Fruit fly (Drosophila melanogaster) whole organism, embryonic: ENCODE data around the gene Mgat4b.

Source experiments
- ATbp ChIP-seq: fragments of 200-800 bp; sonication (Bioruptor generic); optimal IDR thresholded peaks from 2 replicates; lab custom pipeline; 2017; ENCODE audit warnings: missing biosample characterization, mild to moderate bottlenecking, missing genetic modification characterization, missing genetic modification reagents
- Atf6 ChIP-seq: fragments of 200-800 bp; sonication (Bioruptor generic); IDR thresholded peaks from 2 replicates; pipeline ENCODE4 v1.3.6; 2022; ENCODE audit warnings: missing biosample characterization, missing genetic modification characterization
- Bteb2 ChIP-seq: fragments of 200-800 bp; sonication (Bioruptor generic); optimal IDR thresholded peaks from 2 replicates; lab custom pipeline; 2016; ENCODE audit warnings: missing biosample characterization, missing genetic modification characterization
- CG10543 ChIP-seq: fragments of 200-800 bp; sonication (Bioruptor generic); optimal IDR thresholded peaks from 3 replicates; lab custom pipeline; 2017; ENCODE audit warnings: missing biosample characterization, mild to moderate bottlenecking, missing genetic modification characterization, moderate library complexity
- CG10565 ChIP-seq: fragments of 200-800 bp; sonication (Bioruptor generic); optimal IDR thresholded peaks from 3 replicates; lab custom pipeline; 2016; ENCODE audit warnings: missing biosample characterization, mild to moderate bottlenecking, missing genetic modification characterization
- CG13424 ChIP-seq: fragments of 200-800 bp; sonication (Bioruptor generic); optimal IDR thresholded peaks from 2 replicates; lab custom pipeline; 2019; ENCODE audit warnings: missing biosample characterization, mild to moderate bottlenecking, missing genetic modification characterization, moderate library complexity
- CG15601 ChIP-seq: fragments of 200-800 bp; sonication (Bioruptor generic); optimal IDR thresholded peaks from 3 replicates; lab custom pipeline; 2019; ENCODE audit warnings: missing biosample characterization, mild to moderate bottlenecking, missing genetic modification characterization, moderate library complexity
- CG17328 ChIP-seq: fragments of 200-800 bp; sonication (Bioruptor generic); IDR thresholded peaks from 2 replicates; pipeline ENCODE4 v1.3.6; 2022; ENCODE audit warnings: missing biosample characterization, missing genetic modification characterization
- CG17361 ChIP-seq: fragments of 200-800 bp; sonication (Bioruptor generic); IDR thresholded peaks from 3 replicates; pipeline ENCODE4 v1.3.6; 2022; ENCODE audit warnings: missing biosample characterization, missing genetic modification characterization
- CG17568 ChIP-seq: fragments of 200-800 bp; sonication (Bioruptor generic); optimal IDR thresholded peaks from 2 replicates; lab custom pipeline; 2018; ENCODE audit warnings: missing biosample characterization, mild to moderate bottlenecking, missing genetic modification characterization, moderate library complexity
- CG1792 ChIP-seq: fragments of 200-800 bp; sonication (Bioruptor generic); optimal IDR thresholded peaks from 2 replicates; lab custom pipeline; 2016; ENCODE audit warnings: missing biosample characterization, missing genetic modification characterization
- CG31388 ChIP-seq: fragments of 200-800 bp; sonication (Bioruptor generic); optimal IDR thresholded peaks from 2 replicates; lab custom pipeline; 2016; ENCODE audit warnings: missing biosample characterization, missing genetic modification characterization
- CG5245 ChIP-seq: fragments of 200-800 bp; sonication (Bioruptor generic); optimal IDR thresholded peaks from 3 replicates; lab custom pipeline; 2016; ENCODE audit warnings: missing biosample characterization, missing genetic modification characterization
- CG6765 ChIP-seq: fragments of 200-800 bp; sonication (Bioruptor generic); optimal IDR thresholded peaks from 3 replicates; lab custom pipeline; 2017; ENCODE audit warnings: missing biosample characterization, mild to moderate bottlenecking, missing genetic modification characterization
- CG7372 ChIP-seq: fragments of 200-800 bp; sonication (Bioruptor generic); IDR thresholded peaks from 2 replicates; pipeline ENCODE4 v1.3.6; 2022; ENCODE audit warnings: missing biosample characterization, missing genetic modification characterization
- CG7556 ChIP-seq: fragments of 200-800 bp; sonication (Bioruptor generic); optimal IDR thresholded peaks from 2 replicates; lab custom pipeline; 2017; ENCODE audit warnings: missing biosample characterization, mild to moderate bottlenecking, missing genetic modification characterization
- CG8478 ChIP-seq: fragments of >200 bp; optimal IDR thresholded peaks from 2 replicates; lab custom pipeline; 2018
- CG8924 ChIP-seq: fragments of 200-800 bp; optimal IDR thresholded peaks from 3 replicates; lab custom pipeline; 2019; ENCODE audit warnings: missing biosample characterization, mild to moderate bottlenecking, missing genetic modification characterization, moderate library complexity
- CG9437 ChIP-seq: fragments of 200-800 bp; sonication (Bioruptor generic); optimal IDR thresholded peaks from 2 replicates; lab custom pipeline; 2018; ENCODE audit warnings: missing biosample characterization, mild to moderate bottlenecking, missing genetic modification characterization
- D19B ChIP-seq: fragments of 200-800 bp; sonication (Bioruptor generic); optimal IDR thresholded peaks from 2 replicates; lab custom pipeline; 2017; ENCODE audit warnings: missing biosample characterization, mild to moderate bottlenecking, missing genetic modification characterization
- Dp ChIP-seq: fragments of 200-800 bp; sonication (Bioruptor generic); optimal IDR thresholded peaks from 2 replicates; lab custom pipeline; 2018; ENCODE audit warnings: missing biosample characterization, mild to moderate bottlenecking, missing genetic modification characterization, moderate library complexity
- Fer3 ChIP-seq: fragments of 200-800 bp; sonication (Bioruptor generic); optimal IDR thresholded peaks from 2 replicates; lab custom pipeline; 2018; ENCODE audit warnings: missing biosample characterization, mild to moderate bottlenecking, missing genetic modification characterization, moderate library complexity
- Gsc ChIP-seq: fragments of 200-800 bp; sonication (Bioruptor generic); IDR thresholded peaks from 2 replicates; pipeline ENCODE4 v1.3.6; 2022; ENCODE audit warnings: missing biosample characterization, missing genetic modification characterization
- HHEX ChIP-seq: fragments of 200-800 bp; sonication (Bioruptor generic); optimal IDR thresholded peaks from 3 replicates; lab custom pipeline; 2017; ENCODE audit warnings: missing biosample characterization, mild to moderate bottlenecking, missing genetic modification characterization, missing genetic modification reagents
- Hmr ChIP-seq: fragments of 200-800 bp; sonication (Bioruptor generic); optimal IDR thresholded peaks from 3 replicates; lab custom pipeline; 2017; ENCODE audit warnings: mild to moderate bottlenecking, missing biosample characterization, missing genetic modification reagents, missing genetic modification characterization
- Hmx ChIP-seq: fragments of 200-800 bp; sonication (Bioruptor generic); optimal IDR thresholded peaks from 2 replicates; lab custom pipeline; 2016; ENCODE audit warnings: missing biosample characterization, missing genetic modification characterization
- Med ChIP-seq: fragments of 200-800 bp; sonication (Bioruptor generic); peaks from one replicate; lab custom pipeline; 2016; ENCODE audit warnings: missing biosample characterization, missing genetic modification characterization, mild to moderate bottlenecking, inconsistent platforms, moderate library complexity
- Mes4 ChIP-seq: fragments of 200-800 bp; sonication (Bioruptor generic); optimal IDR thresholded peaks from 2 replicates; lab custom pipeline; 2016; ENCODE audit warnings: missing biosample characterization, missing genetic modification characterization
- Mrtf ChIP-seq: fragments of 200-800 bp; sonication (Bioruptor generic); IDR thresholded peaks from 3 replicates; pipeline ENCODE4 v1.3.6; 2022; ENCODE audit warnings: missing biosample characterization, missing genetic modification characterization
- PHDP ChIP-seq: fragments of 200-800 bp; sonication (Bioruptor generic); optimal IDR thresholded peaks from 3 replicates; lab custom pipeline; 2018; ENCODE audit warnings: missing biosample characterization, mild to moderate bottlenecking, missing genetic modification characterization, moderate library complexity
- Sry-δ ChIP-seq: fragments of 200-800 bp; sonication (Bioruptor generic); optimal IDR thresholded peaks from 2 replicates; lab custom pipeline; 2016; ENCODE audit warnings: missing biosample characterization, missing genetic modification characterization
- Xrp1 ChIP-seq: fragments of 200-800 bp; sonication (Bioruptor generic); IDR thresholded peaks from 2 replicates; pipeline ENCODE4 v1.3.6; 2022; ENCODE audit warnings: missing biosample characterization, missing genetic modification characterization
- cad ChIP-seq: fragments of >200 bp; optimal IDR thresholded peaks from 2 replicates; lab custom pipeline; 2017; ENCODE audit warnings: missing biosample characterization, missing genetic modification characterization
- chif ChIP-seq, 2 experiments: fragments of 200-800 bp; sonication (Bioruptor generic); optimal IDR thresholded peaks; 3 replicates each; lab custom pipeline; 2016; ENCODE audit warnings: missing biosample characterization in 2 of 2, missing genetic modification characterization in 2 of 2
- en ChIP-seq: fragments of 200-800 bp; sonication (Bioruptor generic); optimal IDR thresholded peaks from 2 replicates; lab custom pipeline; 2016; ENCODE audit warnings: missing biosample characterization, missing genetic modification characterization
- ewg ChIP-seq: fragments of 200-800 bp; sonication (Bioruptor generic); optimal IDR thresholded peaks from 3 replicates; lab custom pipeline; 2017; ENCODE audit warnings: mild to moderate bottlenecking, missing biosample characterization, missing genetic modification reagents, missing genetic modification characterization
- fd64A ChIP-seq: fragments of 200-800 bp; sonication (Bioruptor generic); optimal IDR thresholded peaks from 3 replicates; lab custom pipeline; 2018; ENCODE audit warnings: missing biosample characterization, mild to moderate bottlenecking, missing genetic modification characterization
- ham ChIP-seq: fragments of 200-800 bp; sonication (Bioruptor generic); IDR thresholded peaks from 2 replicates; pipeline ENCODE4 v1.3.6; 2022; ENCODE audit warnings: missing biosample characterization, missing genetic modification characterization
- hb ChIP-seq: fragments of 200-800 bp; sonication (Bioruptor generic); IDR thresholded peaks from 3 replicates; pipeline ENCODE4 v1.3.6; 2022; ENCODE audit warnings: missing biosample characterization, missing genetic modification characterization; ENCODE audit not compliant: partially characterized antibody
- ind ChIP-seq: fragments of 200-800 bp; sonication (Bioruptor generic); optimal IDR thresholded peaks from 3 replicates; lab custom pipeline; 2016; ENCODE audit warnings: missing biosample characterization, missing genetic modification characterization
- ken ChIP-seq: fragments of 200-800 bp; sonication (Bioruptor generic); IDR thresholded peaks from 3 replicates; pipeline ENCODE4 v1.3.6; 2022; ENCODE audit warnings: missing biosample characterization, missing genetic modification characterization
- mld ChIP-seq: fragments of 200-800 bp; sonication (Bioruptor generic); IDR thresholded peaks from 3 replicates; pipeline ENCODE4 v1.3.6; 2022; ENCODE audit warnings: missing biosample characterization, missing genetic modification characterization; ENCODE audit not compliant: partially characterized antibody
- prd ChIP-seq, 3 experiments: fragments of >200 bp in 2 of 3; fragments of 200-800 bp in 1 of 3; sonication (Bioruptor generic) in 1 of 3; optimal IDR thresholded peaks in 2 of 3; IDR thresholded peaks in 1 of 3; 2 replicates in 2 of 3; 3 replicates in 1 of 3; pipeline versions ENCODE4 v1.3.6 to Lab custom; 2017 to 2022; ENCODE audit warnings: missing biosample characterization in 1 of 3, missing genetic modification characterization in 1 of 3
- run ChIP-seq: fragments of 200-800 bp; sonication (Bioruptor generic); optimal IDR thresholded peaks from 3 replicates; lab custom pipeline; 2018; ENCODE audit warnings: missing biosample characterization, mild to moderate bottlenecking, missing genetic modification characterization
- sd ChIP-seq: fragments of 200-800 bp; sonication (Bioruptor generic); optimal IDR thresholded peaks from 3 replicates; lab custom pipeline; 2018; ENCODE audit warnings: missing biosample characterization, mild to moderate bottlenecking, missing genetic modification characterization, moderate library complexity
- sqz ChIP-seq: fragments of 200-800 bp; sonication (Bioruptor generic); optimal IDR thresholded peaks from 3 replicates; lab custom pipeline; 2018; ENCODE audit warnings: missing biosample characterization, mild to moderate bottlenecking, missing genetic modification characterization
- ssp ChIP-seq: fragments of 200-800 bp; sonication (Bioruptor generic); IDR thresholded peaks from 2 replicates; pipeline ENCODE4 v1.3.6; 2022; ENCODE audit warnings: missing biosample characterization, missing genetic modification characterization
- tap ChIP-seq: fragments of 200-800 bp; optimal IDR thresholded peaks from 3 replicates; lab custom pipeline; 2019; ENCODE audit warnings: missing biosample characterization, mild to moderate bottlenecking, missing genetic modification characterization, moderate library complexity
- tx ChIP-seq: fragments of 200-800 bp; sonication (Bioruptor generic); optimal IDR thresholded peaks from 2 replicates; lab custom pipeline; 2016; ENCODE audit warnings: missing biosample characterization, missing genetic modification characterization
- wek ChIP-seq: fragments of 200-800 bp; sonication (Bioruptor generic); optimal IDR thresholded peaks from 3 replicates; lab custom pipeline; 2018; ENCODE audit warnings: missing biosample characterization, mild to moderate bottlenecking, missing genetic modification characterization, moderate library complexity
- yki ChIP-seq: fragments of >200 bp; optimal IDR thresholded peaks from 3 replicates; lab custom pipeline; 2018

The Mgat4b gene

dm6 chr3L:14790127-14790589 lies 21.1 kb upstream of the Mgat4b start (continued):
- TF ChIP-seq chif (GFP tag; optimal IDR thresholded peaks at IDR 0.05; lab: Kevin White, UChicago) (peak; percentile 75 to 81), Mes4 (peak; percentile 82), Hmx (GFP tag; lab: Kevin White, UChicago) (peak; percentile 66), hb (GFP tag; lab: Robert Waterston, UW) (peak; percentile 80), Dp (GFP tag; lab: Kevin White, UChicago) (no peak), CG17361 (peak; percentile 72), CG7372 (GFP tag; lab: Robert Waterston, UW) (peak; percentile 75), ken (GFP tag; lab: Robert Waterston, UW) (peak; percentile 79; the same call in 2 of the 3 replicates), CG10565 (peak; percentile 4), ind (GFP tag; lab: Kevin White, UChicago) (peak; percentile 82), Hmr (GFP tag; lab: Kevin White, UChicago) (peak; percentile 77), CG17568 (no peak), CG8478 (lab: Kevin White, UChicago) (no peak), CG31388 (peak; percentile 84), wek (GFP tag; lab: Kevin White, UChicago) (peak; percentile 42), Fer3 (tag; lab: Kevin White, UChicago) (peak; percentile 74), sqz (GFP tag; lab: Kevin White, UChicago) (no peak), HHEX (GFP tag; lab: Kevin White, UChicago) (peak; percentile 77), CG15601 (peak; percentile 15), prd (optimal IDR thresholded peaks at IDR 0.05; lab: Kevin White, UChicago) (no peak), prd (GFP tag; IDR thresholded peaks at IDR 0.05; lab: Robert Waterston, UW) (peak; percentile 86), D19B (GFP tag; lab: Kevin White, UChicago) (peak; percentile 49), Atf6 (GFP tag; lab: Robert Waterston, UW) (peak; percentile 76), CG5245 (peak; percentile 63), Xrp1 (GFP tag; lab: Robert Waterston, UW) (peak; percentile 84), en (peak; percentile 77), CG7556 (GFP tag; lab: Kevin White, UChicago) (peak; percentile 67), ATbp (GFP tag; lab: Kevin White, UChicago) (peak; percentile 33), fd64A (GFP tag; lab: Kevin White, UChicago) (peak; percentile 0), Bteb2 (GFP tag; lab: Kevin White, UChicago) (peak; percentile 79), CG10543 (no peak), ewg (GFP tag; lab: Kevin White, UChicago) (peak; percentile 74), ham (GFP tag; lab: Robert Waterston, UW) (peak; percentile 45; the same call in 1 of the 2 replicates), CG8924 (tag; lab: Kevin White, UChicago) (peak; percentile 54), CG1792 (GFP tag; lab: Kevin White, UChicago) (peak; percentile 84), Med (GFP tag; lab: Kevin White, UChicago) (peak; percentile 99), PHDP (tag; lab: Kevin White, UChicago) (peak; percentile 70), tx (GFP tag; lab: Kevin White, UChicago) (peak; percentile 90), mld (GFP tag; lab: Robert Waterston, UW) (peak; percentile 74; the same call in 2 of the 3 replicates), tap (tag; lab: Kevin White, UChicago) (no peak), Mrtf (GFP tag; lab: Robert Waterston, UW) (peak; percentile 65; the same call in 2 of the 3 replicates), CG17328 (GFP tag; lab: Robert Waterston, UW) (peak; percentile 58), CG9437 (GFP tag; lab: Kevin White, UChicago) (peak; percentile 61), Gsc (no peak), ssp (GFP tag; lab: Robert Waterston, UW) (peak; percentile 75), CG13424 (peak; percentile 56), yki (lab: Kevin White, UChicago) (no peak), cad (GFP tag; lab: Kevin White, UChicago) (no peak), CG6765 (GFP tag; lab: Kevin White, UChicago) (no peak), run (tag; lab: Kevin White, UChicago) (peak; percentile 8), sd (tag; lab: Kevin White, UChicago) (no peak), Sry-δ (GFP tag; lab: Kevin White, UChicago) (peak; percentile 79)
